Fruit fly (Drosophila melanogaster) whole organism, embryonic: ENCODE data around the gene Dlip1.

Experiments used
- Bgb ChIP-seq: fragments of 200-800 bp; sonication (Bioruptor generic); IDR thresholded peaks from 2 replicates; pipeline ENCODE4 v1.3.6; 2022; ENCODE audit warnings: missing biosample characterization, missing genetic modification characterization; ENCODE audit not compliant: partially characterized antibody
- CG11560 ChIP-seq: fragments of 200-800 bp; sonication (Bioruptor generic); IDR thresholded peaks from 3 replicates; pipeline ENCODE4 v1.3.6; 2022; ENCODE audit warnings: missing biosample characterization, missing genetic modification characterization
- CG15601 ChIP-seq: fragments of 200-800 bp; sonication (Bioruptor generic); optimal IDR thresholded peaks from 3 replicates; lab custom pipeline; 2019; ENCODE audit warnings: missing biosample characterization, mild to moderate bottlenecking, missing genetic modification characterization, moderate library complexity
- CG15696 ChIP-seq: fragments of 200-800 bp; sonication (Bioruptor generic); optimal IDR thresholded peaks from 2 replicates; lab custom pipeline; 2019; ENCODE audit warnings: missing biosample characterization, mild to moderate bottlenecking, missing genetic modification characterization, moderate library complexity
- CG1602 ChIP-seq: fragments of 200-800 bp; sonication (Bioruptor generic); optimal IDR thresholded peaks from 3 replicates; lab custom pipeline; 2016; ENCODE audit warnings: missing biosample characterization, missing genetic modification characterization
- CG17802 ChIP-seq: fragments of 200-800 bp; sonication (Bioruptor generic); optimal IDR thresholded peaks from 2 replicates; lab custom pipeline; 2018; ENCODE audit warnings: missing biosample characterization, mild to moderate bottlenecking, missing genetic modification characterization, moderate library complexity
- CG1792 ChIP-seq: fragments of 200-800 bp; sonication (Bioruptor generic); optimal IDR thresholded peaks from 2 replicates; lab custom pipeline; 2016; ENCODE audit warnings: missing biosample characterization, missing genetic modification characterization
- CG2116 ChIP-seq: fragments of 200-800 bp; sonication (Bioruptor generic); optimal IDR thresholded peaks from 3 replicates; lab custom pipeline; 2018; ENCODE audit warnings: missing biosample characterization, mild to moderate bottlenecking, missing genetic modification characterization
- CG2129 ChIP-seq: fragments of 200-800 bp; sonication (Bioruptor generic); IDR thresholded peaks from 2 replicates; pipeline ENCODE4 v1.3.6; 2022; ENCODE audit warnings: missing biosample characterization, missing genetic modification characterization; ENCODE audit not compliant: partially characterized antibody
- CG2199 ChIP-seq: fragments of 200-800 bp; sonication (Bioruptor generic); IDR thresholded peaks from 3 replicates; pipeline ENCODE4 v1.3.6; 2022; ENCODE audit warnings: missing biosample characterization, missing genetic modification characterization
- CG2678 ChIP-seq: fragments of 200-800 bp; sonication (Bioruptor generic); optimal IDR thresholded peaks from 3 replicates; lab custom pipeline; 2019; ENCODE audit warnings: missing biosample characterization, mild to moderate bottlenecking, missing genetic modification characterization, moderate library complexity
- CG31365 ChIP-seq: fragments of 200-800 bp; sonication (Bioruptor generic); optimal IDR thresholded peaks from 2 replicates; lab custom pipeline; 2018; ENCODE audit warnings: missing biosample characterization, mild to moderate bottlenecking, missing genetic modification characterization
- CG34376 ChIP-seq: fragments of 200-800 bp; sonication (Bioruptor generic); optimal IDR thresholded peaks from 2 replicates; lab custom pipeline; 2018; ENCODE audit warnings: missing biosample characterization, mild to moderate bottlenecking, missing genetic modification characterization
- CG3838 ChIP-seq: fragments of 200-800 bp; sonication (Bioruptor generic); optimal IDR thresholded peaks from 3 replicates; lab custom pipeline; 2016; ENCODE audit warnings: missing biosample characterization, missing genetic modification characterization
- CG7963 ChIP-seq: fragments of 200-800 bp; sonication (Bioruptor generic); IDR thresholded peaks from 3 replicates; pipeline ENCODE4 v1.3.6; 2022; ENCODE audit warnings: missing biosample characterization, missing genetic modification characterization; ENCODE audit not compliant: partially characterized antibody
- CTCF ChIP-seq: fragments of 200-800 bp; sonication (Bioruptor generic); optimal IDR thresholded peaks from 2 replicates; lab custom pipeline; 2017; ENCODE audit warnings: missing biosample characterization, mild to moderate bottlenecking, missing genetic modification characterization, moderate library complexity
- Dref ChIP-seq: fragments of 200-800 bp; sonication (Bioruptor generic); IDR thresholded peaks from 2 replicates; pipeline ENCODE4 v1.3.6; 2022; ENCODE audit warnings: missing biosample characterization, missing genetic modification characterization
- Hey ChIP-seq: fragments of 200-800 bp; sonication (Bioruptor generic); optimal IDR thresholded peaks from 3 replicates; lab custom pipeline; 2018; ENCODE audit warnings: missing biosample characterization, mild to moderate bottlenecking, missing genetic modification characterization
- Hsf ChIP-seq: fragments of 200-800 bp; sonication (Bioruptor generic); optimal IDR thresholded peaks from 3 replicates; lab custom pipeline; 2016; ENCODE audit warnings: missing biosample characterization, missing genetic modification characterization
- TFAM ChIP-seq: fragments of 200-800 bp; sonication (Bioruptor generic); optimal IDR thresholded peaks from 2 replicates; lab custom pipeline; 2017; ENCODE audit warnings: missing biosample characterization, missing genetic modification characterization, inconsistent platforms
- Tbp ChIP-seq: fragments of >200 bp; optimal IDR thresholded peaks from 2 replicates; lab custom pipeline; 2018; ENCODE audit warnings: missing biosample characterization, missing genetic modification characterization
- YL-1 ChIP-seq: fragments of 200-800 bp; sonication (Bioruptor generic); optimal IDR thresholded peaks from 3 replicates; lab custom pipeline; 2017; ENCODE audit warnings: missing biosample characterization, mild to moderate bottlenecking, missing genetic modification characterization
- ap ChIP-seq: fragments of 200-800 bp; sonication (Bioruptor generic); IDR thresholded peaks from 2 replicates; pipeline ENCODE4 v1.3.6; 2022; ENCODE audit warnings: missing biosample characterization, missing genetic modification characterization
- ash1 ChIP-seq: fragments of 200-800 bp; sonication (Bioruptor generic); optimal IDR thresholded peaks from 2 replicates; lab custom pipeline; 2018; ENCODE audit warnings: missing biosample characterization, mild to moderate bottlenecking, missing genetic modification characterization
- bcd ChIP-seq: fragments of 200-800 bp; sonication (Bioruptor generic); optimal IDR thresholded peaks from 2 replicates; lab custom pipeline; 2017; ENCODE audit warnings: missing biosample characterization, mild to moderate bottlenecking, missing genetic modification characterization
- bigmax ChIP-seq: fragments of 200-800 bp; sonication (Bioruptor generic); optimal IDR thresholded peaks from 2 replicates; lab custom pipeline; 2018; ENCODE audit warnings: missing biosample characterization, mild to moderate bottlenecking, missing genetic modification characterization
- caup ChIP-seq: fragments of 200-800 bp; sonication (Bioruptor generic); optimal IDR thresholded peaks from 3 replicates; lab custom pipeline; 2017; ENCODE audit warnings: missing biosample characterization, mild to moderate bottlenecking, missing genetic modification characterization, moderate library complexity; ENCODE audit not compliant: severe bottlenecking
- chif ChIP-seq, 2 experiments: fragments of 200-800 bp; sonication (Bioruptor generic); optimal IDR thresholded peaks; 3 replicates each; lab custom pipeline; 2016; ENCODE audit warnings: missing biosample characterization in 2 of 2, missing genetic modification characterization in 2 of 2
- croc ChIP-seq: fragments of 200-800 bp; sonication (Bioruptor generic); conservative IDR thresholded peaks from 3 replicates; pipeline ENCODE4 v1.3.6; 2022; ENCODE audit warnings: missing biosample characterization, missing genetic modification characterization
- danr ChIP-seq: fragments of 200-800 bp; sonication (Bioruptor generic); IDR thresholded peaks from 2 replicates; pipeline ENCODE4 v1.3.6; 2022; ENCODE audit warnings: missing biosample characterization, missing genetic modification characterization
- dati ChIP-seq: fragments of 200-800 bp; sonication (Bioruptor generic); IDR thresholded peaks from 2 replicates; pipeline ENCODE4 v1.3.6; 2022; ENCODE audit warnings: missing biosample characterization, missing genetic modification characterization
- dimm ChIP-seq: fragments of 200-800 bp; sonication (Bioruptor generic); IDR thresholded peaks from 2 replicates; pipeline ENCODE4 v1.3.6; 2022; ENCODE audit warnings: missing biosample characterization, missing genetic modification characterization
- fd96Cb ChIP-seq: fragments of 200-800 bp; sonication (Bioruptor generic); optimal IDR thresholded peaks from 2 replicates; lab custom pipeline; 2018; ENCODE audit warnings: missing biosample characterization, mild to moderate bottlenecking, missing genetic modification characterization, moderate library complexity
- grn ChIP-seq: fragments of 200-800 bp; sonication (Bioruptor generic); optimal IDR thresholded peaks from 3 replicates; lab custom pipeline; 2017; ENCODE audit warnings: missing biosample characterization, missing genetic modification characterization
- jumu ChIP-seq: fragments of 200-800 bp; sonication (Bioruptor generic); optimal IDR thresholded peaks from 3 replicates; lab custom pipeline; 2016; ENCODE audit warnings: missing biosample characterization, missing genetic modification characterization
- lov ChIP-seq, 2 experiments: fragments of 200-800 bp in 1 of 2; fragments of >200 bp in 1 of 2; sonication (Bioruptor generic) in 1 of 2; IDR thresholded peaks in 1 of 2; optimal IDR thresholded peaks in 1 of 2; 2 replicates in 1 of 2; 3 replicates in 1 of 2; pipeline versions ENCODE4 v1.3.6 to Lab custom; 2017 to 2022; ENCODE audit warnings: missing biosample characterization in 1 of 2, missing genetic modification characterization in 1 of 2
- maf-S ChIP-seq: fragments of 200-800 bp; sonication (Bioruptor generic); optimal IDR thresholded peaks from 2 replicates; lab custom pipeline; 2016; ENCODE audit warnings: missing biosample characterization, missing genetic modification characterization
- nmo ChIP-seq: fragments of 200-800 bp; sonication (Bioruptor generic); optimal IDR thresholded peaks from 2 replicates; lab custom pipeline; 2018; ENCODE audit warnings: missing biosample characterization, mild to moderate bottlenecking, missing genetic modification characterization, moderate library complexity
- otp ChIP-seq: fragments of 200-800 bp; sonication (Bioruptor generic); IDR thresholded peaks from 3 replicates; pipeline ENCODE4, ENCODE4 v1.3.6; 2022; ENCODE audit warnings: missing biosample characterization, missing genetic modification characterization
- p53 ChIP-seq: fragments of 200-800 bp; sonication (Bioruptor generic); optimal IDR thresholded peaks from 2 replicates; lab custom pipeline; 2016; ENCODE audit warnings: missing biosample characterization, missing genetic modification characterization
- pita ChIP-seq: fragments of 200-800 bp; sonication (Bioruptor generic); optimal IDR thresholded peaks from 2 replicates; lab custom pipeline; 2017; ENCODE audit warnings: missing biosample characterization, mild to moderate bottlenecking, missing genetic modification characterization
- prd ChIP-seq, 3 experiments: fragments of >200 bp in 2 of 3; fragments of 200-800 bp in 1 of 3; sonication (Bioruptor generic) in 1 of 3; optimal IDR thresholded peaks in 2 of 3; IDR thresholded peaks in 1 of 3; 2 replicates in 2 of 3; 3 replicates in 1 of 3; pipeline versions ENCODE4 v1.3.6 to Lab custom; 2017 to 2022; ENCODE audit warnings: missing biosample characterization in 1 of 3, missing genetic modification characterization in 1 of 3
- rib ChIP-seq: fragments of 200-800 bp; sonication (Bioruptor generic); IDR thresholded peaks from 2 replicates; pipeline ENCODE4 v1.3.6; 2022; ENCODE audit warnings: missing biosample characterization, missing genetic modification characterization
- schlank ChIP-seq: fragments of 200-800 bp; sonication (Bioruptor generic); optimal IDR thresholded peaks from 2 replicates; lab custom pipeline; 2018; ENCODE audit warnings: missing biosample characterization, mild to moderate bottlenecking, missing genetic modification characterization
- scrt ChIP-seq: fragments of 200-800 bp; sonication (Bioruptor generic); optimal IDR thresholded peaks from 2 replicates; lab custom pipeline; 2018; ENCODE audit warnings: missing biosample characterization, mild to moderate bottlenecking, missing genetic modification characterization, moderate library complexity
- sima ChIP-seq: fragments of 200-800 bp; sonication (Bioruptor generic); optimal IDR thresholded peaks from 2 replicates; lab custom pipeline; 2016; ENCODE audit warnings: missing biosample characterization, missing genetic modification characterization
- slbo ChIP-seq: fragments of 200-800 bp; sonication (Bioruptor generic); IDR thresholded peaks from 2 replicates; pipeline ENCODE4 v1.3.6; 2022; ENCODE audit warnings: missing biosample characterization, missing genetic modification characterization
- slp2 ChIP-seq: fragments of 200-800 bp; sonication (Bioruptor generic); optimal IDR thresholded peaks from 2 replicates; lab custom pipeline; 2016; ENCODE audit warnings: missing biosample characterization, missing genetic modification characterization
- tx ChIP-seq: fragments of 200-800 bp; sonication (Bioruptor generic); optimal IDR thresholded peaks from 2 replicates; lab custom pipeline; 2016; ENCODE audit warnings: missing biosample characterization, missing genetic modification characterization
- vvl ChIP-seq: fragments of 200-800 bp; sonication (Bioruptor generic); IDR thresholded peaks from 2 replicates; pipeline ENCODE4 v1.3.6; 2022; ENCODE audit warnings: missing biosample characterization, missing genetic modification characterization

Dlip1 gene

dm6 chrX:9152127-9152598 lies 6.3 kb upstream of the Dlip1 start (continued):
- TF ChIP-seq CG31365 (tag; lab: Kevin White, UChicago) (no peak), nmo (GFP tag; lab: Kevin White, UChicago) (peak; percentile 27), bcd (peak; percentile 24), Hsf (peak; percentile 35), scrt (peak; percentile 12), CG15696 (tag; lab: Kevin White, UChicago) (no peak)

- TF ChIP-seq schlank (no peak), CG2199 (GFP tag; lab: Robert Waterston, UW) (no peak), CG15601 (tag; lab: Kevin White, UChicago) (peak; percentile 29), rib (no peak), Tbp (no peak), CG7963 (no peak), p53 (GFP tag; lab: Kevin White, UChicago) (no peak), dati (no peak), jumu (peak; percentile 3), caup (GFP tag; lab: Kevin White, UChicago) (peak; percentile 44), vvl (peak; percentile 42; the same call in 1 of the 2 replicates), Dref (GFP tag; lab: Robert Waterston, UW) (no peak), fd96Cb (tag; lab: Kevin White, UChicago) (peak; percentile 70), chif (GFP tag; optimal IDR thresholded peaks at IDR 0.05; lab: Kevin White, UChicago) (peak; percentile 1 to 61), CG2129 (GFP tag; lab: Robert Waterston, UW) (no peak), pita (GFP tag; lab: Kevin White, UChicago) (no peak), ap (no peak), YL-1 (GFP tag; lab: Kevin White, UChicago) (no peak), croc (GFP tag; lab: Robert Waterston, UW) (no peak), danr (GFP tag; lab: Robert Waterston, UW) (no peak), CG11560 (tag; lab: Robert Waterston, UW) (no peak), CG17802 (tag; lab: Kevin White, UChicago) (no peak), slbo (GFP tag; lab: Robert Waterston, UW) (peak; percentile 34; the same call in 1 of the 2 replicates), Bgb (no peak), TFAM (GFP tag; lab: Kevin White, UChicago) (no peak), otp (GFP tag; lab: Robert Waterston, UW) (no peak), lov (optimal IDR thresholded peaks at IDR 0.05; lab: Kevin White, UChicago) (no peak), lov (GFP tag; IDR thresholded peaks at IDR 0.05; lab: Robert Waterston, UW) (no peak), tx (peak; percentile 9), dimm (GFP tag; lab: Robert Waterston, UW) (no peak), ash1 (GFP tag; lab: Kevin White, UChicago) (no peak), CG34376 (GFP tag; lab: Kevin White, UChicago) (no peak), grn (GFP tag; lab: Kevin White, UChicago) (no peak), CG2116 (GFP tag; lab: Kevin White, UChicago) (peak; percentile 9), CG3838 (no peak), maf-S (GFP tag; lab: Kevin White, UChicago) (no peak), CTCF (GFP tag; lab: Kevin White, UChicago) (no peak), Hey (tag; lab: Kevin White, UChicago) (no peak), CG1792 (GFP tag; lab: Kevin White, UChicago) (peak; percentile 23), sima (GFP tag; lab: Kevin White, UChicago) (no peak), CG2678 (tag; lab: Kevin White, UChicago) (peak; percentile 83), prd (optimal IDR thresholded peaks at IDR 0.05; lab: Kevin White, UChicago) (no peak), prd (GFP tag; IDR thresholded peaks at IDR 0.05; lab: Robert Waterston, UW) (peak; percentile 43; the same call in 2 of the 3 replicates), slp2 (GFP tag; lab: Kevin White, UChicago) (peak; percentile 32), bigmax (GFP tag; lab: Kevin White, UChicago) (no peak), CG1602 (no peak)
Measured at dm6 chrX:9155134-9155533, 3.3 kb upstream of the Dlip1 start.
